Worm (Caenorhabditis elegans) whole organism, L4 larva: ENCODE data around the gene grd-4.

Experiments
- F49E8.2 ChIP-seq: sonication (generic microtip); optimal IDR thresholded peaks from 2 replicates; lab custom pipeline; 2016; ENCODE audit warnings: missing compliant biosample characterization, mild to moderate bottlenecking, missing genetic modification characterization, borderline replicate concordance
- Y105C5A.15 ChIP-seq: fragments of 200-800 bp; sonication (Bioruptor generic); IDR thresholded peaks from 2 replicates; pipeline ENCODE4 v1.3.6; 2022; ENCODE audit warnings: missing genetic modification characterization, missing compliant biosample characterization
- Y48G9A.11 ChIP-seq: fragments of 200-800 bp; sonication (Bioruptor generic); IDR thresholded peaks from 2 replicates; pipeline ENCODE4 v1.3.6; 2022; ENCODE audit warnings: missing genetic modification reagents, missing genetic modification characterization, missing compliant biosample characterization
- Y5F2A.4 ChIP-seq: fragments of 200-800 bp; sonication (Bioruptor generic); optimal IDR thresholded peaks from 2 replicates; lab custom pipeline; 2018; ENCODE audit warnings: mild to moderate bottlenecking, missing genetic modification characterization, missing compliant biosample characterization
- aha-1 ChIP-seq: fragments of 150-350 bp; peaks from one replicate; lab custom pipeline; 2014; ENCODE audit warnings: missing biosample characterization, missing genetic modification characterization
- ceh-28 ChIP-seq: fragments of 150-350 bp; optimal IDR thresholded peaks from 2 replicates; lab custom pipeline; 2014; ENCODE audit warnings: missing biosample characterization, missing genetic modification reagents, missing genetic modification characterization
- ceh-44 ChIP-seq: fragments of 200-800 bp; sonication (Bioruptor generic); IDR thresholded peaks from 2 replicates; pipeline ENCODE4 v1.3.6; 2022; ENCODE audit warnings: missing genetic modification reagents, missing genetic modification characterization, missing compliant biosample characterization
- ces-1 ChIP-seq: fragments of 150-350 bp; sonication (generic microtip); optimal IDR thresholded peaks from 4 replicates; lab custom pipeline; 2014; ENCODE audit warnings: missing biosample characterization, missing genetic modification reagents, missing genetic modification characterization
- daf-12 ChIP-seq: fragments of 150-350 bp; optimal IDR thresholded peaks from 2 replicates; lab custom pipeline; 2014; ENCODE audit warnings: missing biosample characterization, missing genetic modification reagents, missing genetic modification characterization
- daf-16 ChIP-seq, 3 experiments: sonication (generic microtip); optimal IDR thresholded peaks; 2 replicates each; lab custom pipeline; 2016 to 2017; ENCODE audit warnings: missing genetic modification characterization in 3 of 3, missing genetic modification reagents in 3 of 3, mild to moderate bottlenecking in 2 of 3, missing compliant biosample characterization in 2 of 3, missing biosample characterization in 1 of 3, moderate library complexity in 1 of 3
- egl-43 ChIP-seq: fragments of 200-800 bp; sonication (Bioruptor generic); IDR thresholded peaks from 2 replicates; pipeline ENCODE4 v1.3.6; 2022; ENCODE audit warnings: missing genetic modification reagents, missing genetic modification characterization, missing compliant biosample characterization
- lin-13 ChIP-seq: fragments of 150-350 bp; optimal IDR thresholded peaks from 2 replicates; lab custom pipeline; 2014; ENCODE audit warnings: missing biosample characterization, missing genetic modification reagents, missing genetic modification characterization
- lin-39 ChIP-seq: fragments of 150-350 bp; optimal IDR thresholded peaks from 2 replicates; lab custom pipeline; 2014; ENCODE audit warnings: missing biosample characterization, missing genetic modification reagents, missing genetic modification characterization
- mxl-3 ChIP-seq: fragments of 200-800 bp; sonication (Bioruptor generic); optimal IDR thresholded peaks from 2 replicates; lab custom pipeline; 2018; ENCODE audit warnings: mild to moderate bottlenecking, missing genetic modification characterization, missing compliant biosample characterization
- nhr-111 ChIP-seq: fragments of 200-800 bp; sonication (Bioruptor generic); optimal IDR thresholded peaks from 2 replicates; lab custom pipeline; 2018; ENCODE audit warnings: mild to moderate bottlenecking, missing genetic modification characterization, missing compliant biosample characterization
- nhr-25 ChIP-seq: sonication (generic microtip); optimal IDR thresholded peaks from 2 replicates; lab custom pipeline; 2017; ENCODE audit warnings: missing genetic modification characterization, mild to moderate bottlenecking, missing compliant biosample characterization, antibody characterized with exemption, moderate library complexity, borderline replicate concordance; ENCODE audit not compliant: insufficient read depth
- nhr-28 ChIP-seq: fragments of 150-350 bp; optimal IDR thresholded peaks from 2 replicates; lab custom pipeline; 2014; ENCODE audit warnings: missing biosample characterization, missing genetic modification characterization
- nhr-41 ChIP-seq: fragments of 200-800 bp; sonication (Bioruptor generic); IDR thresholded peaks from 2 replicates; pipeline ENCODE4 v1.3.6; 2022; ENCODE audit warnings: missing genetic modification reagents, missing genetic modification characterization, missing compliant biosample characterization
- nhr-77 ChIP-seq: fragments of 150-350 bp; optimal IDR thresholded peaks from 2 replicates; lab custom pipeline; 2014; ENCODE audit warnings: missing biosample characterization, missing genetic modification characterization
- pha-4 ChIP-seq, 2 experiments: fragments of 150-350 bp in 1 of 2; fragments of 200-800 bp in 1 of 2; sonication (Bioruptor generic) in 1 of 2; IDR thresholded peaks in 1 of 2; optimal IDR thresholded peaks in 1 of 2; 2 replicates each; pipeline versions ENCODE4 v1.3.6 to Lab custom; 2014 to 2022; ENCODE audit warnings: missing genetic modification characterization in 2 of 2, missing genetic modification reagents in 2 of 2, missing biosample characterization in 1 of 2, missing compliant biosample characterization in 1 of 2
- rbr-2 ChIP-seq: sonication (generic microtip); optimal IDR thresholded peaks from 2 replicates; lab custom pipeline; 2016; ENCODE audit warnings: missing genotype, missing genetic modification characterization, missing compliant biosample characterization
- saeg-2 ChIP-seq: fragments of 200-800 bp; sonication (Bioruptor generic); IDR thresholded peaks from 2 replicates; pipeline ENCODE4 v1.3.6; 2022; ENCODE audit warnings: missing genetic modification reagents, missing genetic modification characterization, missing compliant biosample characterization
- sdz-12 ChIP-seq: fragments of 200-800 bp; sonication (Bioruptor generic); optimal IDR thresholded peaks from 2 replicates; lab custom pipeline; 2018; ENCODE audit warnings: mild to moderate bottlenecking, missing genetic modification characterization, missing compliant biosample characterization
- snpc-1.2 ChIP-seq: fragments of 200-800 bp; sonication (Bioruptor generic); IDR thresholded peaks from 2 replicates; pipeline ENCODE4 v1.3.6; 2022; ENCODE audit warnings: missing genetic modification reagents, missing genetic modification characterization, missing compliant biosample characterization
- snpc-4 ChIP-seq: fragments of 150-350 bp; optimal IDR thresholded peaks from 2 replicates; lab custom pipeline; 2014; ENCODE audit warnings: missing biosample characterization, missing genetic modification characterization
- tag-97 ChIP-seq: fragments of 200-800 bp; sonication (Bioruptor generic); IDR thresholded peaks from 2 replicates; pipeline ENCODE4 v1.3.6; 2022; ENCODE audit warnings: missing genetic modification characterization, missing compliant biosample characterization
- unc-62 ChIP-seq, 3 experiments: fragments of 150-350 bp in 1 of 3; sonication (generic microtip); optimal IDR thresholded peaks in 2 of 3; peaks in 1 of 3; 1 replicate in 1 of 3; 2 replicates in 2 of 3; lab custom pipeline; 2014 to 2017; ENCODE audit warnings: missing biosample characterization in 3 of 3, missing genetic modification characterization in 3 of 3, missing genetic modification reagents in 3 of 3, missing genotype in 1 of 3
- zfp-2 ChIP-seq: sonication (generic microtip); optimal IDR thresholded peaks from 2 replicates; lab custom pipeline; 2016; ENCODE audit warnings: mild to moderate bottlenecking, missing genetic modification characterization, missing compliant biosample characterization
- zip-11 ChIP-seq: fragments of 200-800 bp; sonication (Bioruptor generic); IDR thresholded peaks from 2 replicates; pipeline ENCODE4 v1.3.6; 2022; ENCODE audit warnings: missing genetic modification characterization, missing compliant biosample characterization
- ztf-11 ChIP-seq: fragments of 150-350 bp; optimal IDR thresholded peaks from 2 replicates; lab custom pipeline; 2014; ENCODE audit warnings: missing biosample characterization, missing genetic modification characterization

The grd-4 gene

ce11 chrX:8500922-8501321, at the start of gene grd-4:
TSS of gene grd-4 (plus strand) at chrX:8501222.
- TF ChIP-seq Y5F2A.4 (GFP tag; lab: Kevin White, UChicago) = no peak
- TF ChIP-seq snpc-4 (tag; lab: Kevin White, UChicago) = no peak
- no peak for TF ChIP-seq sdz-12 (GFP tag; lab: Kevin White, UChicago)
- TF ChIP-seq daf-16 (GFP tag; optimal IDR thresholded peaks at IDR 0.05; lab: Kevin White, UChicago) = no peak
- no peak for TF ChIP-seq daf-16 (tag; optimal IDR thresholded peaks at IDR 0.05; lab: Kevin White, UChicago)
- no peak for TF ChIP-seq pha-4 (GFP tag; IDR thresholded peaks at IDR 0.05; lab: Robert Waterston, UW)
- no peak for TF ChIP-seq pha-4 (tag; optimal IDR thresholded peaks at IDR 0.05; lab: Kevin White, UChicago)
- TF ChIP-seq nhr-111 (GFP tag; lab: Kevin White, UChicago) = no peak
- TF ChIP-seq F49E8.2 (tag; lab: Kevin White, UChicago) = no peak
- TF ChIP-seq lin-39 (tag; lab: Kevin White, UChicago) = no peak

- TF ChIP-seq unc-62 (GFP tag; optimal IDR thresholded peaks at IDR 0.05 in 1 of 2; lab: Kevin White, UChicago) (peak in 1 of 2 experiments; percentile 29), unc-62 (tag; optimal IDR thresholded peaks at IDR 0.05; lab: Kevin White, UChicago) (no peak), mxl-3 (GFP tag; lab: Kevin White, UChicago) (no peak), nhr-28 (peak; percentile 8), tag-97 (GFP tag; lab: Robert Waterston, UW) (no peak), ceh-44 (GFP tag; lab: Robert Waterston, UW) (no peak), Y105C5A.15 (GFP tag; lab: Robert Waterston, UW) (no peak), ztf-11 (tag; lab: Kevin White, UChicago) (no peak), zip-11 (GFP tag; lab: Robert Waterston, UW) (no peak)
These were observed 45.3 kb upstream of the grd-4 start, which contains the start of gene dpy-6 for ce11 chrX:8455590-8456166. TSS of gene dpy-6 (minus strand) at chrX:8455640.

ce11 chrX:8457314-8457713, 43.7 kb upstream of the grd-4 start, which contains the start of gene F16F9.3:
TSS of gene F16F9.3 (plus strand) at chrX:8457614.
- TF ChIP-seq nhr-41 (GFP tag; lab: Robert Waterston, UW) = no peak
- TF ChIP-seq egl-43 (GFP tag; lab: Robert Waterston, UW) = no peak
- no peak for TF ChIP-seq daf-12 (tag; lab: Kevin White, UChicago)
- TF ChIP-seq zfp-2 (tag; lab: Kevin White, UChicago) = no peak
- no peak for TF ChIP-seq nhr-25 (tag; lab: Kevin White, UChicago)
- no peak for TF ChIP-seq Y48G9A.11 (GFP tag; lab: Robert Waterston, UW)
- no peak for TF ChIP-seq ces-1 (GFP tag; lab: Kevin White, UChicago)
- TF ChIP-seq lin-13 (GFP tag; lab: Kevin White, UChicago) = no peak
- TF ChIP-seq ceh-28 (tag; lab: Kevin White, UChicago) = no peak
- TF ChIP-seq nhr-77 (tag; lab: Kevin White, UChicago) = no peak
- TF ChIP-seq, all 104 proteins: peak for 0

ce11 chrX:8458917-8459316, 42.1 kb upstream of the grd-4 start:
- peak; percentile 49; the same call in 1 of the 2 replicates for TF ChIP-seq snpc-1.2 (GFP tag; lab: Robert Waterston, UW)

- TF ChIP-seq aha-1 (tag; lab: Kevin White, UChicago) = peak; percentile 90
- TF ChIP-seq rbr-2 (tag; lab: Kevin White, UChicago) = no peak
- no peak for TF ChIP-seq saeg-2
These were observed 41.2 kb upstream of the grd-4 start for ce11 chrX:8459789-8460188.
